Worm (Caenorhabditis elegans): ENCODE results near the gene tsct-1.

The tsct-1 gene

ce11 chrX:12469846-12470245 is 35.9 kb downstream of the tsct-1 start:
- TF ChIP-seq tra-4 (tag; optimal IDR thresholded peaks at IDR 0.05) (no peak), ets-7 (tag; optimal IDR thresholded peaks at IDR 0.05) (no peak), ama-1 (optimal IDR thresholded peaks at IDR 0.05) (no peak), ceh-36 (tag; optimal IDR thresholded peaks at IDR 0.05) (no peak), flt-1 (GFP tag; IDR thresholded peaks at IDR 0.05) (no peak)

DNA sequence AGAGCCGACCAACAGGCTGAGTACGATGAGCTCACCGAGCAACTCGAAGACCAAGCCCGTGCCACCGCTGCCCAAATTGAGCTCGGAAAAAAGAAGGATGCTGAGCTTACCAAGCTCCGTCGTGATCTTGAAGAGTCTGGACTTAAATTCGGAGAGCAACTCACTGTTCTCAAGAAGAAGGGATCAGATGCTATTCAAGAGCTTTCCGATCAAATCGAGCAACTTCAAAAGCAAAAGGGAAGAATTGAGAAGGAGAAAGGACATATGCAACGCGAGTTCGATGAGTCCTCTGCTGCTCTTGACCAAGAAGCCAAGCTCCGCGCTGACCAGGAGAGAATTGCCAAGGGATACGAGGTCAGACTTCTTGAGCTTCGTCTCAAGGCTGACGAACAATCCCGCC is 38.3 kb downstream of the tsct-1 start:
- TF ChIP-seq pes-1 (GFP tag; IDR thresholded peaks at IDR 0.05) = no peak
- no peak for TF ChIP-seq hnd-1 (tag; optimal IDR thresholded peaks at IDR 0.05)
- TF ChIP-seq aly-1 (tag; optimal IDR thresholded peaks at IDR 0.05) = no peak
- no peak for TF ChIP-seq hmg-4 (GFP tag; optimal IDR thresholded peaks at IDR 0.05)
- no peak for TF ChIP-seq scrt-1 (GFP tag; IDR thresholded peaks at IDR 0.05)
- TF ChIP-seq ets-7 (tag; optimal IDR thresholded peaks at IDR 0.05) = no peak
- TF ChIP-seq ceh-36 (tag; optimal IDR thresholded peaks at IDR 0.05) = no peak
- TF ChIP-seq flt-1 (GFP tag; IDR thresholded peaks at IDR 0.05) = no peak
- TF ChIP-seq B0310.2 (tag; optimal IDR thresholded peaks at IDR 0.05) = no peak
- no peak for TF ChIP-seq tra-4 (tag; optimal IDR thresholded peaks at IDR 0.05)
- no peak for TF ChIP-seq hmbx-1 (tag; optimal IDR thresholded peaks at IDR 0.05)
- TF ChIP-seq tbx-11 (GFP tag; IDR thresholded peaks at IDR 0.05) = no peak
- no peak for TF ChIP-seq ama-1 (optimal IDR thresholded peaks at IDR 0.05)
- TF ChIP-seq tbx-37 (GFP tag; conservative IDR thresholded peaks at IDR 0.05) = no peak
- TF ChIP-seq sea-1 (GFP tag; conservative IDR thresholded peaks at IDR 0.05) = no peak

ce11 chrX:12476412-12476811 is 42.5 kb downstream of the tsct-1 start:
- TF ChIP-seq pes-1 (GFP tag; IDR thresholded peaks at IDR 0.05) = no peak
- no peak for TF ChIP-seq ets-7 (tag; optimal IDR thresholded peaks at IDR 0.05)
- TF ChIP-seq tbx-11 (GFP tag; IDR thresholded peaks at IDR 0.05) = no peak
- TF ChIP-seq ceh-13 (GFP tag; optimal IDR thresholded peaks at IDR 0.05) = no peak
- no peak for TF ChIP-seq hmg-4 (GFP tag; optimal IDR thresholded peaks at IDR 0.05)
- no peak for TF ChIP-seq aly-1 (tag; optimal IDR thresholded peaks at IDR 0.05)
- no peak for TF ChIP-seq F13C5.2 (tag; optimal IDR thresholded peaks at IDR 0.05)
- no peak for TF ChIP-seq B0310.2 (tag; optimal IDR thresholded peaks at IDR 0.05)
- no peak for TF ChIP-seq tbx-37 (GFP tag; conservative IDR thresholded peaks at IDR 0.05)

DNA sequence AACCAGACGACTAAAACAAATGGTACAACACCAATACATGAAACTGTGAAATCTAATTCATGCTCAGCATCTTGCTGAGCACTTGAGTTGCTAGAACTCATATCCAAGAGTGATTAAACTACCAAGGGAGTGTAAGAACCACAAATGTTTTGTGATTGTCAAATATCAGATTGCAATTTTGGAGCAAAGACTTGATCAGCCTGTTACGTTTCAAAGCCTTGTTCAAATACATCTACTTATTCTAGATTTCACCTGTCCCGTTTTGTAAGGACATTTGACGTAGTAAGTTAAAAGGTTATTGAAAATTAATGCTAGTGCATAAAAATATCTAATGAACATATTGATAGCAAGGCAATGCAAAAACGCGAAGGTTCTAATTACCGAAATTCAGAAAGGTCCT is 43.4 kb downstream of the tsct-1 start, which contains the start of gene F45E6.1:
F45E6.1 (minus strand) TSS at position 101 of the 400 bp plus-strand sequence.
- TF ChIP-seq pes-1 (GFP tag; IDR thresholded peaks at IDR 0.05) = no peak
- no peak for TF ChIP-seq scrt-1 (GFP tag; IDR thresholded peaks at IDR 0.05)
- TF ChIP-seq ceh-13 (GFP tag; optimal IDR thresholded peaks at IDR 0.05) = no peak
- no peak for TF ChIP-seq aly-1 (tag; optimal IDR thresholded peaks at IDR 0.05)
- no peak for TF ChIP-seq tbx-37 (GFP tag; conservative IDR thresholded peaks at IDR 0.05)
- no peak for TF ChIP-seq F13C5.2 (tag; optimal IDR thresholded peaks at IDR 0.05)
- no peak for TF ChIP-seq tbx-11 (GFP tag; IDR thresholded peaks at IDR 0.05)
- TF ChIP-seq flt-1 (GFP tag; IDR thresholded peaks at IDR 0.05) = no peak
- TF ChIP-seq hnd-1 (tag; optimal IDR thresholded peaks at IDR 0.05) = no peak
- TF ChIP-seq B0310.2 (tag; optimal IDR thresholded peaks at IDR 0.05) = no peak
- TF ChIP-seq ets-7 (tag; optimal IDR thresholded peaks at IDR 0.05) = no peak
- no peak for TF ChIP-seq sea-1 (GFP tag; conservative IDR thresholded peaks at IDR 0.05)
- no peak for TF ChIP-seq ceh-36 (tag; optimal IDR thresholded peaks at IDR 0.05)
- no peak for TF ChIP-seq hmg-4 (GFP tag; optimal IDR thresholded peaks at IDR 0.05)
- no peak for TF ChIP-seq hmbx-1 (tag; optimal IDR thresholded peaks at IDR 0.05)
- no peak for TF ChIP-seq tra-4 (tag; optimal IDR thresholded peaks at IDR 0.05)
- TF ChIP-seq ama-1 (optimal IDR thresholded peaks at IDR 0.05) = no peak

DNA sequence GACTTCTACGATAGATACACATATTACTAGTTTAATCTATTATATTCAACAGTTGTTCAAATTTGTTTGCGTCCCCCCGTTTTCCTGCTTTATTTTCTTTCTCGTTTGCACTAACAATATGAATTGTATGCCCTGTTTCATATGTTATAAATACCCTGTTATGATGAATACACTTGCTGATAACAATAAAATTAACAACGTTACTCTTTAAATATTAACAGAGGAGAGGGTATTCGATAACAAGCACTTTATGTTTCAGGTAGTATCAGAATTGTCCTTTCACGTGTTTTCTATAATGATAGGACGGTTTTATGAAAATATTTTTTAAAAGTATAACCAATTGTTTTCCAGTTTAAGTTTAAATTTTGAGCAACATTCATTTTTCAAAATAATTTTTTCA is 44.6 kb downstream of the tsct-1 start:
- TF ChIP-seq hnd-1 (tag; optimal IDR thresholded peaks at IDR 0.05) (no peak), tra-4 (tag; optimal IDR thresholded peaks at IDR 0.05) (no peak), F13C5.2 (tag; optimal IDR thresholded peaks at IDR 0.05) (no peak), sea-1 (GFP tag; conservative IDR thresholded peaks at IDR 0.05) (no peak)

DNA sequence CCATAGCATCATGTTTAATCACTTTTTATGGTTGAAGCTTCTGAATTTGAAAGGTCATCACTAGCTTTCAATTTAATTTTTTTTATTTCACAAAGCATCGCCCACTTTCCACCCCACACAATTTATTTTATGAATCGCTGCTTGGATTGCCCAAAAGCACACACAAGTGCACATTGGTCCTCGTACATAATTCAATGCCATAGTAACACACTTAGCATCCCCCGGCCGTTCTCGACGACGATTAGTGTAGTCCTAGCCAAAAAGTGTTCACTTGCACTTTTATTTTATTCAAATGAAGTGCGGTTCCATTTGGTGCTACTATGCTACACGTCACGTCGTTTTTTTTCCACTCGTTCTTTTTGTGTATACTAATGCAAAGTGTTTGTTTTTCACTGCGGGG is 45.1 kb downstream of the tsct-1 start:
- TF ChIP-seq tbx-11 (GFP tag; IDR thresholded peaks at IDR 0.05) (no peak), sea-1 (GFP tag; conservative IDR thresholded peaks at IDR 0.05) (no peak), tra-4 (tag; optimal IDR thresholded peaks at IDR 0.05) (no peak), B0310.2 (tag; optimal IDR thresholded peaks at IDR 0.05) (no peak), hnd-1 (tag; optimal IDR thresholded peaks at IDR 0.05) (no peak), flt-1 (GFP tag; IDR thresholded peaks at IDR 0.05) (no peak), ceh-36 (tag; optimal IDR thresholded peaks at IDR 0.05) (no peak), pes-1 (GFP tag; IDR thresholded peaks at IDR 0.05) (no peak), scrt-1 (GFP tag; IDR thresholded peaks at IDR 0.05) (no peak), tbx-37 (GFP tag; conservative IDR thresholded peaks at IDR 0.05) (no peak), F13C5.2 (tag; optimal IDR thresholded peaks at IDR 0.05) (no peak), ets-7 (tag; optimal IDR thresholded peaks at IDR 0.05) (no peak), aly-1 (tag; optimal IDR thresholded peaks at IDR 0.05) (no peak), ama-1 (optimal IDR thresholded peaks at IDR 0.05) (no peak)

DNA sequence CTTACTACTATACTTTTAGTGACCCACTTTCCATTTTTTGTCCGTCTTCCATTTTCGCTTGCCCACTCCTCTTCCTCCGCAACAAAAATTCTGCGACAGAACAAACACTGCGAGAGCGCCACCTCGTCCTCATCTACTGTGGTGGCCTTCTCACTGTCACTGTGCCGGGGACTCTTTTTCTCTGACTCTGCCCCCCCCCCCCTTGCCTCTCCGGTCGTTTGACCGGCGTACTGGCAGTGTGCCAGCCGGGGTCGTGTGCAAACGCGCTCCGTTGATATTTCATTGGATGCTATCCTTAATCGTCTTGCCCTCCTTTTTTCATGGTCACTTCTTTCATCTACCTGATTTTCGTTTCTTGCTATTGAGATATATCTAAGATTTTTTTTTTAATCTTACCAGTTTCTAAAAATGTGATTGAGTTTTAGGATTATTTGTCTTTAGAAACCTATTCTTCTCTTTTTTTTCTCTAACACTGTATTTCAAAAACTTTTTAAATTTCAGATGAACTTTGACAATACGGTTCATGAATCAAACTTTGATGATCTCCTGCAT is 46.6 kb downstream of the tsct-1 start, which contains the start of gene atf-6:
atf-6 (plus strand) TSS at position 502 of the 552 bp plus-strand sequence.
- TF ChIP-seq hmg-4 (GFP tag; optimal IDR thresholded peaks at IDR 0.05) (peak; percentile 90), tbx-11 (GFP tag; IDR thresholded peaks at IDR 0.05) (0 out of 2 replicates have a peak, but pooled peaks have one; percentile 31), F13C5.2 (tag; optimal IDR thresholded peaks at IDR 0.05) (peak; percentile 74), ets-7 (tag; optimal IDR thresholded peaks at IDR 0.05) (peak; percentile 28), pes-1 (GFP tag; IDR thresholded peaks at IDR 0.05) (0 out of 2 replicates have a peak, but pooled peaks have one; percentile 45), hnd-1 (tag; optimal IDR thresholded peaks at IDR 0.05) (peak; percentile 10), aly-1 (tag; optimal IDR thresholded peaks at IDR 0.05) (peak; percentile 2), tra-4 (tag; optimal IDR thresholded peaks at IDR 0.05) (no peak), tbx-37 (GFP tag; conservative IDR thresholded peaks at IDR 0.05) (0 out of 2 replicates have a peak, but pooled peaks have one; percentile 21), ceh-13 (GFP tag; optimal IDR thresholded peaks at IDR 0.05) (no peak), ceh-36 (tag; optimal IDR thresholded peaks at IDR 0.05) (no peak), ama-1 (optimal IDR thresholded peaks at IDR 0.05) (no peak)

All from whole organism, early embryonic.